Worm (Caenorhabditis elegans): Measurements from ENCODE around the gene srx-130.

- no peak for TF ChIP-seq unc-130 (GFP tag; optimal IDR thresholded peaks at IDR 0.05)
- no peak for TF ChIP-seq nfya-1 (tag; optimal IDR thresholded peaks at IDR 0.05; ENCODE audit: borderline replicate concordance, insufficient read depth)
- no peak for TF ChIP-seq lsy-27 (tag; optimal IDR thresholded peaks at IDR 0.05; ENCODE audit: borderline replicate concordance, insufficient read depth)
- no peak for TF ChIP-seq ama-1 (optimal IDR thresholded peaks at IDR 0.05)
- TF ChIP-seq ama-1 (GFP tag; optimal IDR thresholded peaks at IDR 0.05) = no peak
- no peak for TF ChIP-seq mel-28 (tag; optimal IDR thresholded peaks at IDR 0.05; ENCODE audit: borderline replicate concordance)
- TF ChIP-seq B0336.3 (GFP tag; IDR thresholded peaks at IDR 0.05) = no peak
- TF ChIP-seq ceh-40 (GFP tag; IDR thresholded peaks at IDR 0.05) = no peak
- no peak for TF ChIP-seq pbrm-1 (GFP tag; IDR thresholded peaks at IDR 0.05)
- TF ChIP-seq ztf-22 (GFP tag; optimal IDR thresholded peaks at IDR 0.05) = no peak
- TF ChIP-seq F49E8.2 (tag; optimal IDR thresholded peaks at IDR 0.05; ENCODE audit: insufficient read depth) = no peak
- no peak for TF ChIP-seq Y56A3A.18 (GFP tag; IDR thresholded peaks at IDR 0.05)
- TF ChIP-seq efl-1 (GFP tag; optimal IDR thresholded peaks at IDR 0.05) = no peak
- no peak for TF ChIP-seq pha-4 (tag; optimal IDR thresholded peaks at IDR 0.05)
- no peak for TF ChIP-seq egl-18 (GFP tag; IDR thresholded peaks at IDR 0.05)
Observed at ce11 chrV:13890473-13890872, 47.2 kb downstream of the srx-130 start, which contains the start of gene lbp-8.
